Fruit fly (Drosophila melanogaster) whole organism, prepupa: ENCODE results near the gene CG18262.

ENCODE experiments used
- Blimp-1 ChIP-seq: fragments of 200-800 bp; sonication (Bioruptor generic); optimal IDR thresholded peaks from 3 replicates; lab custom pipeline; 2017; ENCODE audit warnings: missing biosample characterization, missing genetic modification characterization, mild to moderate bottlenecking, moderate library complexity, missing genetic modification reagents
- Met ChIP-seq: fragments of 200-800 bp; sonication (Bioruptor generic); optimal IDR thresholded peaks from 3 replicates; lab custom pipeline; 2016; ENCODE audit warnings: missing biosample characterization, missing genetic modification characterization
- Sox102F ChIP-seq: fragments of 200-800 bp; sonication (Bioruptor generic); optimal IDR thresholded peaks from 2 replicates; lab custom pipeline; 2016; ENCODE audit warnings: missing biosample characterization, mild to moderate bottlenecking, missing genetic modification characterization
- esn ChIP-seq: fragments of 200-800 bp; sonication (Bioruptor generic); optimal IDR thresholded peaks from 2 replicates; lab custom pipeline; 2016; ENCODE audit warnings: missing biosample characterization, mild to moderate bottlenecking, missing genetic modification characterization, moderate library complexity

DNA sequence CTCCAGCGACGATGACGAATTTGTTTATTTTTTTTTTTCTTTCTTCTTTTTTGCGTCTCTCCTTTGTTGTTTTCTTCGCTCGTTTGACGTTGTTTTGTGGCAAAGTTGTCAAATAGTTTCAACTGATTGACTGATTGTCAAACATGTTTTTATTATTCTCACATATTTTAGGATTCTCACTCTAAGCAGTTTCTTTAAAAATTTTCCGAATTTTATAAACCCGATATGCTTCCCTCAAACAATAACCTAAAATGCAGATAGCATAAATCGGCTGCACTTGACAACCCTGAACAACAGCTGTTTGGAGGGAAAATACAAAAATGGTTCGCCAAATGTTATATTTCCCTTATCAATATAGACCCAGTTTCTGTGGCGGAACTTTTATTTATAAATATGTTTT, 9.2 kb upstream of the CG18262 start, which contains the start of gene CG17982:
- peak; percentile 95 for TF ChIP-seq Sox102F
- peak; percentile 95 for TF ChIP-seq Met
- TF ChIP-seq esn (GFP tag; lab: Kevin White, UChicago), result peak; percentile 96
- TF ChIP-seq Blimp-1 (GFP tag; lab: Kevin White, UChicago), result no peak
